Fruit fly (Drosophila melanogaster): ENCODE data around the gene Fcp3C.

- TF ChIP-seq Myc (optimal IDR thresholded peaks at IDR 0.05) (no peak), insv (optimal IDR thresholded peaks at IDR 0.05) (no peak), ttk (optimal IDR thresholded peaks at IDR 0.05) (no peak), psq (optimal IDR thresholded peaks at IDR 0.05) (no peak), Sin3A (optimal IDR thresholded peaks at IDR 0.05) (no peak)
These were observed 31.9 kb upstream of the Fcp3C start for dm6 chrX:3205887-3206794.

All from Kc167 (cell line).